Worm (Caenorhabditis elegans) whole organism, young adult: ENCODE data around the gene R07E4.3.

Experiments used
- B0035.1 ChIP-seq: sonication (generic microtip); optimal IDR thresholded peaks from 2 replicates; lab custom pipeline; 2016; ENCODE audit warnings: missing genetic modification characterization, mild to moderate bottlenecking, missing compliant biosample characterization, missing genotype, missing genetic modification reagents
- C06A6.2 ChIP-seq: fragments of 200-800 bp; sonication (Bioruptor generic); conservative IDR thresholded peaks from 2 replicates; pipeline ENCODE4 v1.3.6; 2022; ENCODE audit warnings: missing genetic modification characterization, missing compliant biosample characterization
- F22D6.2 ChIP-seq: sonication (generic microtip); optimal IDR thresholded peaks from 2 replicates; lab custom pipeline; 2016; ENCODE audit warnings: mild to moderate bottlenecking, missing genetic modification characterization, missing compliant biosample characterization
- F39B2.1 ChIP-seq: fragments of 200-800 bp; sonication (Bioruptor generic); IDR thresholded peaks from 2 replicates; pipeline ENCODE4 v1.3.6; 2022; ENCODE audit warnings: missing genetic modification reagents, missing genetic modification characterization, missing compliant biosample characterization
- F52B5.7 ChIP-seq: sonication (generic microtip); optimal IDR thresholded peaks from 2 replicates; lab custom pipeline; 2016; ENCODE audit warnings: mild to moderate bottlenecking, missing genetic modification characterization, missing compliant biosample characterization
- F57A8.1 ChIP-seq: fragments of 200-800 bp; sonication (Bioruptor generic); optimal IDR thresholded peaks from 2 replicates; lab custom pipeline; 2018; ENCODE audit warnings: mild to moderate bottlenecking, missing genetic modification characterization, moderate library complexity, missing compliant biosample characterization
- K11D2.4 ChIP-seq: fragments of 200-800 bp; sonication (Bioruptor generic); IDR thresholded peaks from 2 replicates; pipeline ENCODE4 v1.3.6; 2022; ENCODE audit warnings: missing genetic modification reagents, missing genetic modification characterization, missing compliant biosample characterization
- K12H6.12 ChIP-seq: fragments of 200-800 bp; sonication (Bioruptor generic); optimal IDR thresholded peaks from 2 replicates; lab custom pipeline; 2018; ENCODE audit warnings: mild to moderate bottlenecking, missing genetic modification characterization, missing compliant biosample characterization
- Y67H2A.10 ChIP-seq: fragments of 200-800 bp; sonication (Bioruptor generic); conservative IDR thresholded peaks from 2 replicates; pipeline ENCODE4 v1.3.6; 2022; ENCODE audit warnings: missing genetic modification reagents, missing genetic modification characterization, missing compliant biosample characterization
- Y95B8A.8 ChIP-seq: fragments of 200-800 bp; sonication (Bioruptor generic); IDR thresholded peaks from 2 replicates; pipeline ENCODE4 v1.3.6; 2022; ENCODE audit warnings: missing genetic modification reagents, missing genetic modification characterization, missing compliant biosample characterization
- akir-1 ChIP-seq: fragments of 200-800 bp; sonication (Bioruptor generic); optimal IDR thresholded peaks from 2 replicates; lab custom pipeline; 2018; ENCODE audit warnings: mild to moderate bottlenecking, missing genetic modification characterization, moderate library complexity, missing compliant biosample characterization
- ama-1 ChIP-seq, 3 experiments: fragments of 150-350 bp in 1 of 3; sonication (generic microtip) in 2 of 3; optimal IDR thresholded peaks; 2 replicates each; lab custom pipeline; 2014 to 2018; ENCODE audit warnings: missing biosample characterization in 2 of 3, missing genetic modification characterization in 2 of 3, missing genetic modification reagents in 2 of 3
- athp-1 ChIP-seq: sonication (generic microtip); optimal IDR thresholded peaks from 2 replicates; lab custom pipeline; 2017; ENCODE audit warnings: mild to moderate bottlenecking, missing genetic modification characterization, missing compliant biosample characterization
- attf-5 ChIP-seq: fragments of 200-800 bp; sonication (Bioruptor generic); optimal IDR thresholded peaks from 2 replicates; lab custom pipeline; 2018; ENCODE audit warnings: mild to moderate bottlenecking, missing genetic modification characterization, missing compliant biosample characterization
- bed-1 ChIP-seq: fragments of 200-800 bp; sonication (Bioruptor generic); IDR thresholded peaks from 2 replicates; pipeline ENCODE4 v1.3.6; 2022; ENCODE audit warnings: missing genetic modification reagents, missing genetic modification characterization, missing compliant biosample characterization
- ccch-3 ChIP-seq: fragments of 200-800 bp; sonication (Bioruptor generic); optimal IDR thresholded peaks from 2 replicates; lab custom pipeline; 2018; ENCODE audit warnings: mild to moderate bottlenecking, missing genetic modification characterization, missing compliant biosample characterization
- cebp-2 ChIP-seq: fragments of 200-800 bp; sonication (Bioruptor generic); IDR thresholded peaks from 2 replicates; pipeline ENCODE4 v1.3.6; 2022; ENCODE audit warnings: missing genetic modification characterization, missing compliant biosample characterization
- ceh-100 ChIP-seq: fragments of 200-800 bp; sonication (Bioruptor generic); IDR thresholded peaks from 2 replicates; pipeline ENCODE4 v1.3.6; 2022; ENCODE audit warnings: missing genetic modification reagents, missing genetic modification characterization, missing compliant biosample characterization
- ceh-58 ChIP-seq: fragments of 200-800 bp; sonication (Bioruptor generic); IDR thresholded peaks from 2 replicates; pipeline ENCODE4 v1.3.6; 2022; ENCODE audit warnings: missing genetic modification characterization, missing compliant biosample characterization
- ceh-79 ChIP-seq: sonication (generic microtip); optimal IDR thresholded peaks from 2 replicates; lab custom pipeline; 2017; ENCODE audit warnings: mild to moderate bottlenecking, missing genetic modification characterization, missing compliant biosample characterization
- ceh-91 ChIP-seq: fragments of 200-800 bp; sonication (Bioruptor generic); IDR thresholded peaks from 2 replicates; pipeline ENCODE4 v1.3.6; 2022; ENCODE audit warnings: missing genetic modification reagents, missing genetic modification characterization, missing compliant biosample characterization
- dox-1 ChIP-seq: fragments of 200-800 bp; sonication (Bioruptor generic); IDR thresholded peaks from 2 replicates; pipeline ENCODE4 v1.3.6; 2022; ENCODE audit warnings: missing genetic modification reagents, missing genetic modification characterization, missing compliant biosample characterization
- dpff-1 ChIP-seq: sonication (generic microtip); optimal IDR thresholded peaks from 2 replicates; lab custom pipeline; 2017; ENCODE audit warnings: mild to moderate bottlenecking, missing genetic modification characterization, missing compliant biosample characterization
- egl-44 ChIP-seq: fragments of 200-800 bp; sonication (Bioruptor generic); IDR thresholded peaks from 2 replicates; pipeline ENCODE4 v1.3.6; 2022; ENCODE audit warnings: missing genetic modification reagents, missing genetic modification characterization, missing compliant biosample characterization
- ets-4 ChIP-seq: fragments of 200-800 bp; sonication (Bioruptor generic); optimal IDR thresholded peaks from 2 replicates; lab custom pipeline; 2018; ENCODE audit warnings: mild to moderate bottlenecking, missing genetic modification characterization, missing compliant biosample characterization
- hlh-26 ChIP-seq: fragments of 200-800 bp; sonication (Bioruptor generic); conservative IDR thresholded peaks from 2 replicates; pipeline ENCODE4 v1.3.6; 2022; ENCODE audit warnings: missing genetic modification reagents, missing genetic modification characterization, missing compliant biosample characterization
- hmg-20 ChIP-seq: fragments of 200-800 bp; sonication (Bioruptor generic); IDR thresholded peaks from 2 replicates; pipeline ENCODE4 v1.3.6; 2022; ENCODE audit warnings: missing genetic modification reagents, missing genetic modification characterization, missing compliant biosample characterization
- hrde-1 ChIP-seq: sonication (generic microtip); optimal IDR thresholded peaks from 2 replicates; lab custom pipeline; 2016; ENCODE audit warnings: missing genetic modification characterization, mild to moderate bottlenecking, missing compliant biosample characterization, moderate library complexity, missing genotype, missing genetic modification reagents, borderline replicate concordance
- hsf-1 ChIP-seq: fragments of 200-800 bp; sonication (Bioruptor generic); IDR thresholded peaks from 2 replicates; pipeline ENCODE4 v1.3.6; 2022; ENCODE audit warnings: missing genetic modification reagents, missing genetic modification characterization, missing compliant biosample characterization
- let-526 ChIP-seq: fragments of 200-800 bp; sonication (Bioruptor generic); IDR thresholded peaks from 2 replicates; pipeline ENCODE4 v1.3.6; 2022; ENCODE audit warnings: missing genetic modification reagents, missing genetic modification characterization, missing compliant biosample characterization
- lin-40 ChIP-seq: sonication (generic microtip); optimal IDR thresholded peaks from 2 replicates; lab custom pipeline; 2016; ENCODE audit warnings: missing genetic modification characterization, mild to moderate bottlenecking, missing compliant biosample characterization, missing genotype, missing genetic modification reagents
- madf-10 ChIP-seq: sonication (generic microtip); optimal IDR thresholded peaks from 2 replicates; lab custom pipeline; 2016; ENCODE audit warnings: mild to moderate bottlenecking, missing genetic modification characterization, missing compliant biosample characterization
- madf-3 ChIP-seq: fragments of 200-800 bp; sonication (Bioruptor generic); IDR thresholded peaks from 2 replicates; pipeline ENCODE4 v1.3.6; 2022; ENCODE audit warnings: missing genetic modification reagents, missing genetic modification characterization, missing compliant biosample characterization
- madf-6 ChIP-seq: fragments of 200-800 bp; sonication (Bioruptor generic); IDR thresholded peaks from 2 replicates; pipeline ENCODE4 v1.3.6; 2022; ENCODE audit warnings: missing genetic modification reagents, missing genetic modification characterization, missing compliant biosample characterization
- mes-4 ChIP-seq: sonication (generic microtip); optimal IDR thresholded peaks from 2 replicates; lab custom pipeline; 2016; ENCODE audit warnings: missing genotype, missing genetic modification characterization, missing compliant biosample characterization
- mxl-1 ChIP-seq: sonication (generic microtip); optimal IDR thresholded peaks from 2 replicates; lab custom pipeline; 2016; ENCODE audit warnings: missing genetic modification characterization, missing compliant biosample characterization
- nfya-2 ChIP-seq: fragments of 200-800 bp; sonication (Bioruptor generic); IDR thresholded peaks from 2 replicates; pipeline ENCODE4 v1.3.6; 2022; ENCODE audit warnings: missing genetic modification reagents, missing genetic modification characterization, missing compliant biosample characterization
- nhr-179 ChIP-seq: sonication (generic microtip); optimal IDR thresholded peaks from 2 replicates; lab custom pipeline; 2016; ENCODE audit warnings: mild to moderate bottlenecking, missing genetic modification characterization, missing compliant biosample characterization
- repo-1 ChIP-seq: sonication (generic microtip); optimal IDR thresholded peaks from 2 replicates; lab custom pipeline; 2017; ENCODE audit warnings: mild to moderate bottlenecking, missing genetic modification characterization, missing compliant biosample characterization
- snpc-1.3 ChIP-seq: sonication (generic microtip); optimal IDR thresholded peaks from 2 replicates; lab custom pipeline; 2017; ENCODE audit warnings: missing genetic modification characterization, mild to moderate bottlenecking, missing compliant biosample characterization, antibody characterized with exemption, moderate library complexity, missing genotype, missing genetic modification reagents; ENCODE audit not compliant: insufficient read depth
- snpc-3.4 ChIP-seq: sonication (generic microtip); optimal IDR thresholded peaks from 2 replicates; lab custom pipeline; 2017; ENCODE audit warnings: missing genetic modification characterization, mild to moderate bottlenecking, missing compliant biosample characterization, antibody characterized with exemption, moderate library complexity, missing genotype, missing genetic modification reagents
- unc-62 ChIP-seq: fragments of 150-350 bp; optimal IDR thresholded peaks from 2 replicates; lab custom pipeline; 2014; ENCODE audit warnings: missing biosample characterization, missing genetic modification reagents, missing genetic modification characterization
- ztf-22 ChIP-seq: fragments of 200-800 bp; sonication (Bioruptor generic); optimal IDR thresholded peaks from 2 replicates; lab custom pipeline; 2018; ENCODE audit warnings: mild to moderate bottlenecking, missing genetic modification characterization, moderate library complexity, missing compliant biosample characterization
- ztf-26 ChIP-seq: sonication (generic microtip); optimal IDR thresholded peaks from 2 replicates; lab custom pipeline; 2017; ENCODE audit warnings: missing genetic modification characterization, missing compliant biosample characterization

Gene R07E4.3

ce11 chrX:5942171-5942570 is 11.1 kb upstream of the R07E4.3 start (continued):
- TF ChIP-seq hlh-26 (GFP tag; lab: Robert Waterston, UW) (no peak), snpc-3.4 (tag; lab: Kevin White, UChicago) (no peak), ama-1 (optimal IDR thresholded peaks at IDR 0.05; lab: Kevin White, UChicago) (no peak), ama-1 (GFP tag; optimal IDR thresholded peaks at IDR 0.05; lab: Kevin White, UChicago) (no peak), mes-4 (tag; lab: Kevin White, UChicago) (no peak), K12H6.12 (peak; percentile 11), Y95B8A.8 (GFP tag; lab: Robert Waterston, UW) (no peak), ztf-26 (tag; lab: Kevin White, UChicago) (peak; percentile 8), let-526 (no peak), hsf-1 (GFP tag; lab: Robert Waterston, UW) (no peak), cebp-2 (no peak), ceh-100 (GFP tag; lab: Robert Waterston, UW) (no peak), ceh-79 (no peak), F52B5.7 (tag; lab: Kevin White, UChicago) (no peak), K11D2.4 (GFP tag; lab: Robert Waterston, UW) (no peak), attf-5 (peak; percentile 8), nhr-179 (tag; lab: Kevin White, UChicago) (no peak), ccch-3 (no peak), athp-1 (no peak), madf-10 (tag; lab: Kevin White, UChicago) (no peak), F22D6.2 (no peak), dox-1 (0 out of 2 replicates have a peak, but pooled peaks have one; percentile 8), madf-3 (no peak), nfya-2 (GFP tag; lab: Robert Waterston, UW) (no peak), lin-40 (tag; lab: Kevin White, UChicago) (no peak), mxl-1 (tag; lab: Kevin White, UChicago) (no peak), madf-6 (GFP tag; lab: Robert Waterston, UW) (no peak), ztf-22 (GFP tag; lab: Kevin White, UChicago) (no peak), snpc-1.3 (tag; lab: Kevin White, UChicago) (no peak), repo-1 (tag; lab: Kevin White, UChicago) (no peak)

DNA sequence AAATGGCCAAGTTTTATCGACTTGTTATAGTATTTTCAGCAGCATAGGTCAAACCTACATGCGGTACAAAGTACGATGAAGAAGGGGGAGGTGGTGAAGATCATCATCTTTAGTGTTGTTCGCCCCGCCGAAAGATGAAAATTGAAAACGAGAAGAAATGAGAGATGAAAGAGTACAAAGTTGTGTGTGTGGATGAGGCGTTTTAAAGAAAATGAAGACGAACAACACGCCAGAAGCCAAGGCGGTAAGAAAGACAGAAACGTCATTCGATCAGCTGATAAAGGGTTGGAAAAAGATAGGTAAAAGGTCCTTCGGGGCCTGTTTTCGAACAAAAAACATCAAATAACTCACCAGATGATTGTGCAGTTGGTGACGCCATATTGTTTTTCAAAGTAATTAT is 9.3 kb upstream of the R07E4.3 start:
- 0 out of 2 replicates have a peak, but pooled peaks have one; percentile 40 for TF ChIP-seq dox-1
- TF ChIP-seq ceh-58 (GFP tag; lab: Robert Waterston, UW): no peak

DNA sequence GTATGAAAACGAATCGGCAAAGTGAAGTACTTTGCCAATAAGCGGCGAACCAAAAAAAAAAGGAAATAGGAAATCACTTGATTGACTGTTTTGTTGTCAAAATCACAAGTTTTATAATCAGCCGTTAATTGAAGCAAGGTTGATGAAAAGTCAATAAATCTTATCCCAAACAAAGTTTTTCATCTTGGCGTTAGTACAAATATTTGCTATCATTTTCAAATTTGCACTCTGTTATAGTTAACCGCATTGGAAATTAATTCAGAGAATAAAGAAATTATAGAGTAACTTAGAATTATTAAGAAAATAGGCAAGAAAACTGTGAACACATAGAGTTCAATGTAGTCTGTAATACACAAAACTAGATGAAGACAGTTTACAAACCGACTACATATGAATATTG is 8.8 kb upstream of the R07E4.3 start, which contains the start of gene acs-17:
acs-17 (minus strand) TSS at position 23 of the 400 bp plus-strand sequence.
- TF ChIP-seq hmg-20 (GFP tag; lab: Robert Waterston, UW): no peak
- no peak for TF ChIP-seq hrde-1 (tag; lab: Kevin White, UChicago)
- no peak for TF ChIP-seq egl-44 (GFP tag; lab: Robert Waterston, UW)
- no peak for TF ChIP-seq K12H6.12
- no peak for TF ChIP-seq attf-5
- no peak for TF ChIP-seq B0035.1 (tag; lab: Kevin White, UChicago)
- TF ChIP-seq dpff-1 (tag; lab: Kevin White, UChicago): no peak
- TF ChIP-seq hlh-26 (GFP tag; lab: Robert Waterston, UW): no peak
- no peak for TF ChIP-seq ceh-58 (GFP tag; lab: Robert Waterston, UW)
- no peak for TF ChIP-seq ceh-91 (GFP tag; lab: Robert Waterston, UW)
- TF ChIP-seq akir-1: no peak
- no peak for TF ChIP-seq Y67H2A.10 (GFP tag; lab: Robert Waterston, UW)
- TF ChIP-seq ets-4 (GFP tag; lab: Kevin White, UChicago): no peak
- TF ChIP-seq bed-1 (GFP tag; lab: Robert Waterston, UW): no peak
- TF ChIP-seq F39B2.1 (GFP tag; lab: Robert Waterston, UW): no peak
- no peak for TF ChIP-seq F22D6.2
- TF ChIP-seq unc-62 (GFP tag; lab: Kevin White, UChicago): no peak
- no peak for TF ChIP-seq F57A8.1 (GFP tag; lab: Kevin White, UChicago)
- TF ChIP-seq C06A6.2 (GFP tag; lab: Robert Waterston, UW): no peak
